Worm (Caenorhabditis elegans): ENCODE measurements around the gene M28.9.

DNA sequence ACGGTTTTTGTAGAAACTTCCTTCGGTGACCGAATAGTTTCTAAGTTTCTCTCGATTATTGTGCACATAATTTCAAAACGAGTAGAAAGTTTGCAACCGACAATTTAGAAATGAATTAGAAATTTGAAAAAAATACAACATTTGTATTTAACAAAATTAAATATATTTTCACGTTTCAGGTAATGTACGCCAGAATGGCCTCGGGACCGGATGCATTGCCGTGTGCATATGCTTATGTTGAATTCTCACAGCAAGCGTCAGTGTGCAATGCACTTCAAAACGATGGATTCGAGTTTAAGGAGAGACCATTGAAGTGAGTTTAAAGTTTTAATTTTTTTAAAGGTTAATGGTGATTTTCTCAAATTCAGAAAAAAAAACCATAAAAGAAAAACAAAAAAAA, 21.7 kb downstream of the M28.9 start, which contains the start of gene marc-2:
- TF ChIP-seq ztf-11 (tag; optimal IDR thresholded peaks at IDR 0.05) (no peak), ces-1 (GFP tag; optimal IDR thresholded peaks at IDR 0.05) (no peak), nhr-12 (tag; optimal IDR thresholded peaks at IDR 0.05) (no peak), lin-13 (tag; optimal IDR thresholded peaks at IDR 0.05) (no peak), sem-2 (GFP tag; optimal IDR thresholded peaks at IDR 0.05) (no peak), mep-1 (tag; optimal IDR thresholded peaks at IDR 0.05) (no peak), snpc-4 (tag; optimal IDR thresholded peaks at IDR 0.05) (no peak), elt-3 (tag; optimal IDR thresholded peaks at IDR 0.05) (no peak), nhr-2 (tag; optimal IDR thresholded peaks at IDR 0.05) (no peak), zip-8 (tag; optimal IDR thresholded peaks at IDR 0.05) (no peak), elt-1 (tag; optimal IDR thresholded peaks at IDR 0.05; ENCODE audit: borderline replicate concordance, insufficient read depth) (no peak), unc-39 (tag; optimal IDR thresholded peaks at IDR 0.05) (no peak)

Measured in whole organism, mixed stage, embryonic.